Worm (Caenorhabditis elegans) whole organism, late embryonic: Measurements from ENCODE around the gene tbp-1.

Experiments used
- ets-4 ChIP-seq: sonication (generic microtip); optimal IDR thresholded peaks from 2 replicates; lab custom pipeline; 2016; ENCODE audit warnings: missing genetic modification characterization, missing compliant biosample characterization
- syd-9 ChIP-seq: sonication (generic microtip); optimal IDR thresholded peaks from 2 replicates; lab custom pipeline; 2016; ENCODE audit warnings: mild to moderate bottlenecking, missing genetic modification characterization, moderate library complexity, missing compliant biosample characterization

DNA sequence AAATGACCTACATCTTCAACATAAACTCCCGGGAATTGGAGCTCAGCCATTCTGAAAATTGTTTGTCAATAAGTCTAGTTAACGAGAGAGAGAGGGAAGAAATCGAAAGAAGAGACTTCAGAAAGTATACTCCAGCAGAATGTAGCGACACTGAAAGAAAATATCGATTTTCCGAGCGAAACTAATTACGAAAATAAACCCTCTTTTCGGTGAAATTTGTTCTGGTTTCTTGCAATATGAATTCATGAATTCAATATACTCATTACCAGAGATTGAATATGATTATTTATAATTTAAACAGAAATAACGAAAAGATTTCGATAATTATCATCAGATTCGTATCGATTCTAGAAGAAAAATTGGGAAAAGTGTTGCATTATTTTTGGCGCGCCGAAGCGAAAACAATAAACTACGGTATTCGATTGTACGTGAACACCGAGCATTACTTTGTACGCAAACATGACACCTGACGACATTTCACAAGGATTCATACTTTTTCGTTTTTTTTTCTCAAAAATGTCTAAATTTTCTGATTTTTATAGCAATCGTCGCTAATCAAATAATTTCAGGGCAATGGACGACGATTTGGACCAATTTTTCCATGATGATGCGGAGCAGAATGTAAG, 2.2 kb upstream of the tbp-1 start, which contains the start of the genes hmg-4 and T20B12.3:
- TF ChIP-seq syd-9 (tag; lab: Kevin White, UChicago), result no peak
- TF ChIP-seq ets-4 (tag; lab: Kevin White, UChicago), result no peak
